Worm (Caenorhabditis elegans) whole organism, young adult: ENCODE measurements around the gene nhr-236.

ENCODE experiments used
- B0035.1 ChIP-seq: sonication (generic microtip); optimal IDR thresholded peaks from 2 replicates; lab custom pipeline; 2016; ENCODE audit warnings: missing genetic modification characterization, mild to moderate bottlenecking, missing compliant biosample characterization, missing genotype, missing genetic modification reagents
- D2030.7 ChIP-seq: fragments of 200-800 bp; sonication (Bioruptor generic); IDR thresholded peaks from 2 replicates; pipeline ENCODE4 v1.3.6; 2022; ENCODE audit warnings: missing genetic modification reagents, missing genetic modification characterization, missing compliant biosample characterization
- F22D6.2 ChIP-seq: sonication (generic microtip); optimal IDR thresholded peaks from 2 replicates; lab custom pipeline; 2016; ENCODE audit warnings: mild to moderate bottlenecking, missing genetic modification characterization, missing compliant biosample characterization
- F39B2.1 ChIP-seq: fragments of 200-800 bp; sonication (Bioruptor generic); IDR thresholded peaks from 2 replicates; pipeline ENCODE4 v1.3.6; 2022; ENCODE audit warnings: missing genetic modification reagents, missing genetic modification characterization, missing compliant biosample characterization
- F49E8.2 ChIP-seq: sonication (generic microtip); optimal IDR thresholded peaks from 3 replicates; lab custom pipeline; 2017; ENCODE audit warnings: missing genetic modification characterization, mild to moderate bottlenecking, missing compliant biosample characterization, antibody characterized with exemption, moderate library complexity; ENCODE audit not compliant: insufficient read depth
- F52B5.7 ChIP-seq: sonication (generic microtip); optimal IDR thresholded peaks from 2 replicates; lab custom pipeline; 2016; ENCODE audit warnings: mild to moderate bottlenecking, missing genetic modification characterization, missing compliant biosample characterization
- F57A8.1 ChIP-seq: fragments of 200-800 bp; sonication (Bioruptor generic); optimal IDR thresholded peaks from 2 replicates; lab custom pipeline; 2018; ENCODE audit warnings: mild to moderate bottlenecking, missing genetic modification characterization, moderate library complexity, missing compliant biosample characterization
- T26A5.8 ChIP-seq: sonication (generic microtip); optimal IDR thresholded peaks from 2 replicates; lab custom pipeline; 2016; ENCODE audit warnings: missing genetic modification characterization, missing compliant biosample characterization
- Y53G8AR.9 ChIP-seq: fragments of 200-800 bp; sonication (Bioruptor generic); conservative IDR thresholded peaks from 2 replicates; pipeline ENCODE4 v1.3.6; 2022; ENCODE audit warnings: missing genetic modification reagents, missing genetic modification characterization, missing compliant biosample characterization
- Y56A3A.18 ChIP-seq: fragments of 200-800 bp; sonication (Bioruptor generic); IDR thresholded peaks from 2 replicates; pipeline ENCODE4 v1.3.6; 2022; ENCODE audit warnings: missing genetic modification reagents, missing genetic modification characterization, missing compliant biosample characterization
- ama-1 ChIP-seq, 3 experiments: fragments of 150-350 bp in 1 of 3; sonication (generic microtip) in 2 of 3; optimal IDR thresholded peaks; 2 replicates each; lab custom pipeline; 2014 to 2018; ENCODE audit warnings: missing biosample characterization in 2 of 3, missing genetic modification characterization in 2 of 3, missing genetic modification reagents in 2 of 3
- aptf-2 ChIP-seq: fragments of 200-800 bp; sonication (Bioruptor generic); conservative IDR thresholded peaks from 2 replicates; pipeline ENCODE4 v1.3.6; 2022; ENCODE audit warnings: missing genetic modification reagents, missing genetic modification characterization, missing compliant biosample characterization
- atf-7 ChIP-seq: sonication (generic microtip); optimal IDR thresholded peaks from 2 replicates; lab custom pipeline; 2017; ENCODE audit warnings: mild to moderate bottlenecking, missing genetic modification characterization, missing compliant biosample characterization
- ceh-58 ChIP-seq: fragments of 200-800 bp; sonication (Bioruptor generic); IDR thresholded peaks from 2 replicates; pipeline ENCODE4 v1.3.6; 2022; ENCODE audit warnings: missing genetic modification characterization, missing compliant biosample characterization
- ceh-79 ChIP-seq: sonication (generic microtip); optimal IDR thresholded peaks from 2 replicates; lab custom pipeline; 2017; ENCODE audit warnings: mild to moderate bottlenecking, missing genetic modification characterization, missing compliant biosample characterization
- ceh-91 ChIP-seq: fragments of 200-800 bp; sonication (Bioruptor generic); IDR thresholded peaks from 2 replicates; pipeline ENCODE4 v1.3.6; 2022; ENCODE audit warnings: missing genetic modification reagents, missing genetic modification characterization, missing compliant biosample characterization
- chd-7 ChIP-seq: sonication (generic microtip); optimal IDR thresholded peaks from 2 replicates; lab custom pipeline; 2016; ENCODE audit warnings: mild to moderate bottlenecking, missing genetic modification characterization, moderate library complexity, missing compliant biosample characterization
- dpl-1 ChIP-seq: fragments of 150-350 bp; optimal IDR thresholded peaks from 2 replicates; lab custom pipeline; 2014; ENCODE audit warnings: missing biosample characterization, missing genetic modification reagents, missing genetic modification characterization
- efl-1 ChIP-seq: fragments of 150-350 bp; optimal IDR thresholded peaks from 2 replicates; lab custom pipeline; 2014; ENCODE audit warnings: missing biosample characterization, missing genetic modification reagents, missing genetic modification characterization
- egl-18 ChIP-seq: fragments of 200-800 bp; sonication (Bioruptor generic); IDR thresholded peaks from 2 replicates; pipeline ENCODE4 v1.3.6; 2022; ENCODE audit warnings: missing genetic modification reagents, missing genetic modification characterization, missing compliant biosample characterization
- egrh-3 ChIP-seq: fragments of 200-800 bp; sonication (Bioruptor generic); IDR thresholded peaks from 2 replicates; pipeline ENCODE4 v1.3.6; 2022; ENCODE audit warnings: missing genetic modification reagents, missing genetic modification characterization, missing compliant biosample characterization
- fkh-3 ChIP-seq: sonication (generic microtip); optimal IDR thresholded peaks from 2 replicates; lab custom pipeline; 2016; ENCODE audit warnings: mild to moderate bottlenecking, missing genetic modification characterization, missing compliant biosample characterization
- him-1 ChIP-seq: sonication (generic microtip); optimal IDR thresholded peaks from 2 replicates; lab custom pipeline; 2016; ENCODE audit warnings: missing genotype, missing genetic modification reagents, missing genetic modification characterization, missing compliant biosample characterization
- hmg-1.2 ChIP-seq: fragments of 200-800 bp; sonication (Bioruptor generic); IDR thresholded peaks from 2 replicates; pipeline ENCODE4 v1.3.6; 2022; ENCODE audit warnings: missing genetic modification reagents, missing genetic modification characterization, missing compliant biosample characterization
- lag-1 ChIP-seq: fragments of 200-800 bp; sonication (Bioruptor generic); IDR thresholded peaks from 2 replicates; pipeline ENCODE4 v1.3.6; 2022; ENCODE audit warnings: missing genetic modification reagents, missing genetic modification characterization, missing compliant biosample characterization
- lsy-27 ChIP-seq: sonication (generic microtip); optimal IDR thresholded peaks from 2 replicates; lab custom pipeline; 2017; ENCODE audit warnings: missing genetic modification characterization, mild to moderate bottlenecking, missing compliant biosample characterization, antibody characterized with exemption, missing genotype, borderline replicate concordance; ENCODE audit not compliant: insufficient read depth
- madf-3 ChIP-seq: fragments of 200-800 bp; sonication (Bioruptor generic); IDR thresholded peaks from 2 replicates; pipeline ENCODE4 v1.3.6; 2022; ENCODE audit warnings: missing genetic modification reagents, missing genetic modification characterization, missing compliant biosample characterization
- madf-6 ChIP-seq: fragments of 200-800 bp; sonication (Bioruptor generic); IDR thresholded peaks from 2 replicates; pipeline ENCODE4 v1.3.6; 2022; ENCODE audit warnings: missing genetic modification reagents, missing genetic modification characterization, missing compliant biosample characterization
- mcd-1 ChIP-seq: fragments of 200-800 bp; sonication (Bioruptor generic); IDR thresholded peaks from 2 replicates; pipeline ENCODE4 v1.3.6; 2022; ENCODE audit warnings: missing genetic modification reagents, missing genetic modification characterization, missing compliant biosample characterization
- nfya-2 ChIP-seq: fragments of 200-800 bp; sonication (Bioruptor generic); IDR thresholded peaks from 2 replicates; pipeline ENCODE4 v1.3.6; 2022; ENCODE audit warnings: missing genetic modification reagents, missing genetic modification characterization, missing compliant biosample characterization
- nhr-27 ChIP-seq: fragments of 200-800 bp; sonication (Bioruptor generic); optimal IDR thresholded peaks from 2 replicates; lab custom pipeline; 2018; ENCODE audit warnings: mild to moderate bottlenecking, missing genetic modification characterization, moderate library complexity, missing compliant biosample characterization
- nhr-80 ChIP-seq: sonication (generic microtip); optimal IDR thresholded peaks from 2 replicates; lab custom pipeline; 2016; ENCODE audit warnings: missing genetic modification characterization, missing compliant biosample characterization
- repo-1 ChIP-seq: sonication (generic microtip); optimal IDR thresholded peaks from 2 replicates; lab custom pipeline; 2017; ENCODE audit warnings: mild to moderate bottlenecking, missing genetic modification characterization, missing compliant biosample characterization
- xnd-1 ChIP-seq: sonication (generic microtip); optimal IDR thresholded peaks from 2 replicates; lab custom pipeline; 2016; ENCODE audit warnings: missing genotype, missing genetic modification reagents, missing genetic modification characterization, missing compliant biosample characterization

nhr-236 gene

ce11 chrIV:2311554-2311953 is 17.9 kb downstream of the nhr-236 start (continued):
- TF ChIP-seq dpl-1 (GFP tag; lab: Kevin White, UChicago) = peak; percentile 3
- peak; percentile 40 for TF ChIP-seq F49E8.2 (tag; lab: Kevin White, UChicago)
- no peak for TF ChIP-seq Y53G8AR.9 (GFP tag; lab: Robert Waterston, UW)
- no peak for TF ChIP-seq ceh-58 (GFP tag; lab: Robert Waterston, UW)
- TF ChIP-seq nhr-80 (tag; lab: Kevin White, UChicago) = no peak
- peak; percentile 78 for TF ChIP-seq efl-1 (GFP tag; lab: Kevin White, UChicago)
- TF ChIP-seq xnd-1 (tag; lab: Kevin White, UChicago) = peak; percentile 48
- no peak for TF ChIP-seq hmg-1.2

- TF ChIP-seq F22D6.2 (tag; lab: Kevin White, UChicago) (no peak), mcd-1 (GFP tag; lab: Robert Waterston, UW) (0 out of 2 replicates have a peak, but pooled peaks have one; percentile 21), madf-3 (GFP tag; lab: Robert Waterston, UW) (0 out of 2 replicates have a peak, but pooled peaks have one; percentile 59)
Observed at ce11 chrIV:2308203-2308602, 21.2 kb downstream of the nhr-236 start.

ce11 chrIV:2307374-2307773 is 22.1 kb downstream of the nhr-236 start:
- TF ChIP-seq madf-6 = no peak
- TF ChIP-seq repo-1 (tag; lab: Kevin White, UChicago) = peak; percentile 43
- TF ChIP-seq lsy-27 (tag; lab: Kevin White, UChicago) = no peak
- TF ChIP-seq nfya-2 (GFP tag; lab: Robert Waterston, UW) = no peak
- peak; percentile 30 for TF ChIP-seq chd-7 (tag; lab: Kevin White, UChicago)
- TF ChIP-seq ama-1 (optimal IDR thresholded peaks at IDR 0.05; lab: Kevin White, UChicago) = no peak
- TF ChIP-seq ama-1 (GFP tag; optimal IDR thresholded peaks at IDR 0.05; lab: Kevin White, UChicago) = no peak
- TF ChIP-seq atf-7 (tag; lab: Kevin White, UChicago) = peak; percentile 1
- no peak for TF ChIP-seq T26A5.8 (tag; lab: Kevin White, UChicago)

- TF ChIP-seq F57A8.1 (GFP tag; lab: Kevin White, UChicago) (no peak), him-1 (no peak), D2030.7 (GFP tag; lab: Robert Waterston, UW) (no peak), F52B5.7 (tag; lab: Kevin White, UChicago) (no peak), F39B2.1 (no peak), lag-1 (no peak), Y56A3A.18 (GFP tag; lab: Robert Waterston, UW) (no peak), atf-7 (tag; lab: Kevin White, UChicago) (no peak), egl-18 (GFP tag; lab: Robert Waterston, UW) (no peak), B0035.1 (tag; lab: Kevin White, UChicago) (no peak), nhr-27 (tag; lab: Kevin White, UChicago) (no peak), fkh-3 (tag; lab: Kevin White, UChicago) (no peak), madf-6 (no peak), aptf-2 (GFP tag; lab: Robert Waterston, UW) (no peak), ceh-79 (tag; lab: Kevin White, UChicago) (no peak), egrh-3 (GFP tag; lab: Robert Waterston, UW) (no peak), ceh-58 (GFP tag; lab: Robert Waterston, UW) (no peak), ceh-91 (GFP tag; lab: Robert Waterston, UW) (no peak)
- TF ChIP-seq, all 124 proteins: peak for 0
Observed at ce11 chrIV:2306447-2306846, 23.0 kb downstream of the nhr-236 start, which contains the start of gene mksr-2. mksr-2 (minus strand) TSS chrIV:2306547.
